Worm (Caenorhabditis elegans) whole organism, L4 larva: ENCODE results near the gene srw-35.
A peak's percentile ranks its signal among the peaks of the same experiment; 100 is the strongest.

Source experiments
- ZK546.5 ChIP-seq, 2 experiments: sonication (generic microtip); optimal IDR thresholded peaks; 2 replicates each; lab custom pipeline; 2017; ENCODE audit warnings: missing biosample characterization in 2 of 2, missing genetic modification characterization in 2 of 2
- aly-2 ChIP-seq: sonication (generic microtip); optimal IDR thresholded peaks from 2 replicates; lab custom pipeline; 2018; ENCODE audit warnings: missing biosample characterization, missing genetic modification characterization
- ceh-28 ChIP-seq: fragments of 150-350 bp; optimal IDR thresholded peaks from 2 replicates; lab custom pipeline; 2014; ENCODE audit warnings: missing biosample characterization, missing genetic modification reagents, missing genetic modification characterization
- ceh-82 ChIP-seq: sonication (generic microtip); optimal IDR thresholded peaks from 2 replicates; lab custom pipeline; 2017; ENCODE audit warnings: missing biosample characterization, missing genetic modification characterization
- ctbp-1 ChIP-seq: fragments of 200-800 bp; sonication (Bioruptor generic); IDR thresholded peaks from 2 replicates; pipeline ENCODE4 v1.3.6; 2022; ENCODE audit warnings: missing genetic modification reagents, missing genetic modification characterization, missing compliant biosample characterization
- egl-27 ChIP-seq: sonication (generic microtip); optimal IDR thresholded peaks from 3 replicates; lab custom pipeline; 2017; ENCODE audit warnings: missing biosample characterization, missing genetic modification reagents, missing genetic modification characterization
- lin-15B ChIP-seq: fragments of 150-350 bp; sonication (generic microtip); optimal IDR thresholded peaks from 3 replicates; lab custom pipeline; 2014; ENCODE audit warnings: missing biosample characterization, missing genetic modification characterization
- lin-39 ChIP-seq: fragments of 150-350 bp; optimal IDR thresholded peaks from 2 replicates; lab custom pipeline; 2014; ENCODE audit warnings: missing biosample characterization, missing genetic modification reagents, missing genetic modification characterization
- nhr-25 ChIP-seq: sonication (generic microtip); optimal IDR thresholded peaks from 2 replicates; lab custom pipeline; 2017; ENCODE audit warnings: missing genetic modification characterization, mild to moderate bottlenecking, missing compliant biosample characterization, antibody characterized with exemption, moderate library complexity, borderline replicate concordance; ENCODE audit not compliant: insufficient read depth
- nhr-28 ChIP-seq: fragments of 150-350 bp; optimal IDR thresholded peaks from 2 replicates; lab custom pipeline; 2014; ENCODE audit warnings: missing biosample characterization, missing genetic modification characterization
- skn-1 ChIP-seq: fragments of 150-350 bp; optimal IDR thresholded peaks from 2 replicates; lab custom pipeline; 2014; ENCODE audit warnings: missing biosample characterization, missing genetic modification characterization

DNA sequence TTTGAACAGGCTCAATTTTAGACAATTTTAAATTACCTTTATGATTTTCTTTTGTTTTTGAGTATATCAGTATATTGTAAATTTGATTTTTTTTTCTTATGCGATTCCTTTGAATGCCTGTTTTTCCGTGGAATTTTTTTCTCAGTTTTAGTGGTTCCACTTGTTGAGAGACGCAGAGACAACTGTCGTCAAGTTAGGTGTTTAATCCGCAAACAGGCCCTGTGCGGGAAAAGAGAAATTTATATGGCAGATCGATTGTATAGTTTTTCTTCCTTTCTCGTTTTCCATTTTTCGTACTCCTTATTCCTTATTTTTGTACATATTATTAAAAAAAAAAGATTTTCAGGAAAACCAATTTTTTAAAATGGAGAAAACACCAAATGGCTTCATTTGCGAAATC, 26.7 kb downstream of the srw-35 start, which contains the start of gene F36D3.1:
- TF ChIP-seq nhr-25 (tag; lab: Kevin White, UChicago) (no peak), nhr-28 (peak; percentile 25), aly-2 (tag; lab: Kevin White, UChicago) (no peak), ctbp-1 (GFP tag; lab: Robert Waterston, UW) (no peak), lin-15B (no peak), lin-39 (tag; lab: Kevin White, UChicago) (no peak), ceh-82 (tag; lab: Kevin White, UChicago) (no peak), egl-27 (tag; lab: Kevin White, UChicago) (no peak), ZK546.5 (tag; optimal IDR thresholded peaks at IDR 0.05; lab: Kevin White, UChicago) (no peak), skn-1 (tag; lab: Kevin White, UChicago) (no peak), ceh-28 (tag; lab: Kevin White, UChicago) (no peak)
